Worm (Caenorhabditis elegans) whole organism, L4 larva: ENCODE data around the gene srv-10.
A peak's percentile ranks its signal among the peaks of the same experiment; 100 is the strongest.

Experiments
- F10B5.3 ChIP-seq: sonication (generic microtip); optimal IDR thresholded peaks from 2 replicates; lab custom pipeline; 2016; ENCODE audit warnings: mild to moderate bottlenecking, missing genetic modification characterization, missing compliant biosample characterization
- R02D3.7 ChIP-seq: fragments of 150-350 bp; sonication (generic microtip); optimal IDR thresholded peaks from 3 replicates; lab custom pipeline; 2014; ENCODE audit warnings: missing biosample characterization, missing genetic modification characterization
- T20F7.1 ChIP-seq: fragments of 200-800 bp; sonication (Bioruptor generic); optimal IDR thresholded peaks from 2 replicates; lab custom pipeline; 2018; ENCODE audit warnings: mild to moderate bottlenecking, missing genetic modification characterization, missing compliant biosample characterization
- T26A8.4 ChIP-seq: fragments of 200-800 bp; sonication (Bioruptor generic); IDR thresholded peaks from 2 replicates; pipeline ENCODE4 v1.3.6; 2022; ENCODE audit warnings: missing genetic modification characterization, missing compliant biosample characterization
- Y105C5A.15 ChIP-seq: fragments of 200-800 bp; sonication (Bioruptor generic); IDR thresholded peaks from 2 replicates; pipeline ENCODE4 v1.3.6; 2022; ENCODE audit warnings: missing genetic modification characterization, missing compliant biosample characterization
- Y75B8A.6 ChIP-seq: fragments of 200-800 bp; sonication (Bioruptor generic); IDR thresholded peaks from 2 replicates; pipeline ENCODE4 v1.3.6; 2022; ENCODE audit warnings: missing genetic modification reagents, missing genetic modification characterization, missing compliant biosample characterization
- aha-1 ChIP-seq: fragments of 150-350 bp; peaks from one replicate; lab custom pipeline; 2014; ENCODE audit warnings: missing biosample characterization, missing genetic modification characterization
- aly-2 ChIP-seq: sonication (generic microtip); optimal IDR thresholded peaks from 2 replicates; lab custom pipeline; 2018; ENCODE audit warnings: missing biosample characterization, missing genetic modification characterization
- arid-1 ChIP-seq: fragments of 200-800 bp; sonication (Bioruptor generic); conservative IDR thresholded peaks from 2 replicates; pipeline ENCODE4 v1.3.6; 2022; ENCODE audit warnings: missing genetic modification reagents, missing genetic modification characterization, missing compliant biosample characterization
- ceh-82 ChIP-seq: sonication (generic microtip); optimal IDR thresholded peaks from 2 replicates; lab custom pipeline; 2017; ENCODE audit warnings: missing biosample characterization, missing genetic modification characterization
- dmd-8 ChIP-seq: fragments of 200-800 bp; sonication (Bioruptor generic); IDR thresholded peaks from 2 replicates; pipeline ENCODE4 v1.3.6; 2022; ENCODE audit warnings: missing genetic modification characterization, missing compliant biosample characterization
- dpl-1 ChIP-seq: fragments of 150-350 bp; optimal IDR thresholded peaks from 2 replicates; lab custom pipeline; 2014; ENCODE audit warnings: missing biosample characterization, missing genetic modification reagents, missing genetic modification characterization
- dve-1 ChIP-seq: sonication (generic microtip); optimal IDR thresholded peaks from 2 replicates; lab custom pipeline; 2017; ENCODE audit warnings: antibody characterized with exemption, mild to moderate bottlenecking, missing genetic modification characterization, missing compliant biosample characterization; ENCODE audit not compliant: insufficient read depth
- hlh-30 ChIP-seq: sonication (generic microtip); optimal IDR thresholded peaks from 2 replicates; lab custom pipeline; 2017; ENCODE audit warnings: antibody characterized with exemption, mild to moderate bottlenecking, missing genetic modification characterization, missing compliant biosample characterization; ENCODE audit not compliant: insufficient read depth
- hmg-1.1 ChIP-seq: fragments of 200-800 bp; sonication (Bioruptor generic); IDR thresholded peaks from 2 replicates; pipeline ENCODE4 v1.3.6; 2022; ENCODE audit warnings: missing genetic modification reagents, missing genetic modification characterization, missing compliant biosample characterization
- lin-15B ChIP-seq: fragments of 150-350 bp; sonication (generic microtip); optimal IDR thresholded peaks from 3 replicates; lab custom pipeline; 2014; ENCODE audit warnings: missing biosample characterization, missing genetic modification characterization
- lin-38 ChIP-seq: fragments of 200-800 bp; sonication (Bioruptor generic); IDR thresholded peaks from 2 replicates; pipeline ENCODE4 v1.3.6; 2022; ENCODE audit warnings: missing genetic modification reagents, missing genetic modification characterization, missing compliant biosample characterization
- lir-3 ChIP-seq: sonication (generic microtip); optimal IDR thresholded peaks from 2 replicates; lab custom pipeline; 2016; ENCODE audit warnings: mild to moderate bottlenecking, missing genetic modification characterization, missing compliant biosample characterization
- madf-5 ChIP-seq, 2 experiments: fragments of 200-800 bp; sonication (Bioruptor generic); IDR thresholded peaks; 2 replicates each; pipeline ENCODE4 v1.3.6; 2022; ENCODE audit warnings: missing compliant biosample characterization in 2 of 2, missing genetic modification characterization in 2 of 2
- mdt-29 ChIP-seq: fragments of 200-800 bp; sonication (Bioruptor generic); IDR thresholded peaks from 2 replicates; pipeline ENCODE4 v1.3.6; 2022; ENCODE audit warnings: missing genetic modification reagents, missing genetic modification characterization, missing compliant biosample characterization
- mep-1 ChIP-seq: fragments of 150-350 bp; sonication (generic microtip); optimal IDR thresholded peaks from 3 replicates; lab custom pipeline; 2014; ENCODE audit warnings: missing biosample characterization, missing genetic modification characterization
- mes-2 ChIP-seq: sonication (generic microtip); optimal IDR thresholded peaks from 2 replicates; lab custom pipeline; 2016; ENCODE audit warnings: missing genotype, mild to moderate bottlenecking, missing genetic modification characterization, missing compliant biosample characterization; ENCODE audit not compliant: poor library complexity, severe bottlenecking
- mxl-2 ChIP-seq: fragments of 200-800 bp; sonication (Bioruptor generic); conservative IDR thresholded peaks from 2 replicates; pipeline ENCODE4 v1.3.6; 2022; ENCODE audit warnings: missing genetic modification reagents, missing genetic modification characterization, missing compliant biosample characterization
- nhr-102 ChIP-seq: sonication (generic microtip); optimal IDR thresholded peaks from 2 replicates; lab custom pipeline; 2016; ENCODE audit warnings: mild to moderate bottlenecking, missing genetic modification characterization, moderate library complexity, missing compliant biosample characterization
- nhr-11 ChIP-seq: fragments of 150-350 bp; optimal IDR thresholded peaks from 2 replicates; lab custom pipeline; 2014; ENCODE audit warnings: missing biosample characterization, missing genetic modification characterization
- nhr-25 ChIP-seq: sonication (generic microtip); optimal IDR thresholded peaks from 2 replicates; lab custom pipeline; 2017; ENCODE audit warnings: missing genetic modification characterization, mild to moderate bottlenecking, missing compliant biosample characterization, antibody characterized with exemption, moderate library complexity, borderline replicate concordance; ENCODE audit not compliant: insufficient read depth
- nhr-41 ChIP-seq: fragments of 200-800 bp; sonication (Bioruptor generic); IDR thresholded peaks from 2 replicates; pipeline ENCODE4 v1.3.6; 2022; ENCODE audit warnings: missing genetic modification reagents, missing genetic modification characterization, missing compliant biosample characterization
- nhr-6 ChIP-seq: fragments of 150-350 bp; optimal IDR thresholded peaks from 2 replicates; lab custom pipeline; 2014; ENCODE audit warnings: missing biosample characterization, missing genetic modification characterization
- nhr-77 ChIP-seq: fragments of 150-350 bp; optimal IDR thresholded peaks from 2 replicates; lab custom pipeline; 2014; ENCODE audit warnings: missing biosample characterization, missing genetic modification characterization
- rbr-2 ChIP-seq: sonication (generic microtip); optimal IDR thresholded peaks from 2 replicates; lab custom pipeline; 2016; ENCODE audit warnings: missing genotype, missing genetic modification characterization, missing compliant biosample characterization
- snpc-1.2 ChIP-seq: fragments of 200-800 bp; sonication (Bioruptor generic); IDR thresholded peaks from 2 replicates; pipeline ENCODE4 v1.3.6; 2022; ENCODE audit warnings: missing genetic modification reagents, missing genetic modification characterization, missing compliant biosample characterization
- unc-39 ChIP-seq: sonication (generic microtip); optimal IDR thresholded peaks from 2 replicates; lab custom pipeline; 2017; ENCODE audit warnings: missing biosample characterization, missing genetic modification characterization
- zfp-3 ChIP-seq: fragments of 200-800 bp; sonication (Bioruptor generic); conservative IDR thresholded peaks from 2 replicates; pipeline ENCODE4 v1.3.6; 2022; ENCODE audit warnings: missing genetic modification reagents, missing genetic modification characterization, missing compliant biosample characterization
- zip-11 ChIP-seq: fragments of 200-800 bp; sonication (Bioruptor generic); IDR thresholded peaks from 2 replicates; pipeline ENCODE4 v1.3.6; 2022; ENCODE audit warnings: missing genetic modification characterization, missing compliant biosample characterization

The srv-10 gene

DNA sequence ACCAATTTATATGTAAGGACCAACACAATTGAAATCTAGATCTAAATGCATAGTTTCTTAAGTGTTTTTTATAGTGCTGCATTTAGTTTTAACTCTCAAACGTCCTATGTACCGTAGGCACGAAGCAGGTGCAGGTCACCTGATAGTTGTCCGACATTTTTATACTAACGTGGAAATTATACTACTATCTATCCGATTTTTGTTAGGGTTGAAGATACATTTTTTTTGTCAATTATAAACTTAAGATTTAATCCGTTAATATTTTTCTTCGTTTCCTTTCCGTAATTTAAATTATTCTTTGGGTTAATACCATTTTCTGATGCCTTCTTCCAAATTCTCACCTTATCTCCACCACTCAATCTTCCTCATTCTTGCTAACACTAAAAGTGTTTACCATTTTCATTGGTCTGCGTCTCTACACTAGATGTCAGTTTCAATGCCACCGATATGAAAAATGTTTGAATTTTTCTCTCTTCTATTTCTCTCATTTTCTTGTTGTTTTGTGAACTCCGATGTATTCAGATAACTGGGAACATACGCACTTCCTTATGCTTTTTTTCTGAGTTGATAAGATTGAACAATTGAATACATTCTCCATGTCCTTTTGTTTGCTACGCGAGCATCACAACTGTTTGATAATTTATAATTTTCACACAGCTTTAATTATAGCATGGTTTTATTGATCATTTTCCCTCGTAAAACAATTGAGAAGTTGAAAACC, 21.7 kb downstream of the srv-10 start, which contains the start of gene Y2H9A.4 (continued):
- no peak for TF ChIP-seq R02D3.7 (tag; lab: Kevin White, UChicago)
- no peak for TF ChIP-seq unc-39
- no peak for TF ChIP-seq hmg-1.1
- TF ChIP-seq Y105C5A.15 (GFP tag; lab: Robert Waterston, UW), result no peak
- TF ChIP-seq zfp-3 (GFP tag; lab: Robert Waterston, UW), result no peak
- no peak for TF ChIP-seq lin-38 (GFP tag; lab: Robert Waterston, UW)
- no peak for TF ChIP-seq lir-3 (tag; lab: Kevin White, UChicago)
- no peak for TF ChIP-seq mxl-2
- no peak for TF ChIP-seq aly-2 (tag; lab: Kevin White, UChicago)
- TF ChIP-seq, all 104 proteins: peak for 6

DNA sequence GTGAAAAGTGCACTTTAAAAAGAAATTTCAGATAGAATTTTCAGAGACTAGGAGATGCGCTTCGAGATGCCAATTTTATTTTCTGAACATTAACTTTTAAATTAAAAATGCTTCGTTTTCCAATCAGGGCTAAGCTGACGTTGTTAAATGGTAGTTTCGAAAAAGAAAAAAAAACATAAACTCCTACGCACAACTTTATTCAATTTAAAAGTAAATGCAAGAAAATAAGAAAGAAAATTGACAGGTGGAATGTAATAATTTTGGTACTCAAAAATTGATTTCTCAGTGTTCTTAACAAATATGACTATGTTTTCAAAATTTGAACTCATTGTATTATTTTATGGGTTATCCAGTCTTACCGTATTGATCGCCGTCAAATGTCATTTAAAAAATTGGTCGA, 29.6 kb downstream of the srv-10 start, which contains the start of gene lurp-2:
Gene lurp-2, plus strand, starts transcription at position 301 of the 400 bp plus-strand sequence.
- TF ChIP-seq rbr-2 (tag; lab: Kevin White, UChicago) (no peak), mep-1 (no peak), Y75B8A.6 (GFP tag; lab: Robert Waterston, UW) (no peak), R02D3.7 (tag; lab: Kevin White, UChicago) (no peak), T26A8.4 (no peak), nhr-11 (no peak), zip-11 (GFP tag; lab: Robert Waterston, UW) (no peak), dmd-8 (GFP tag; lab: Robert Waterston, UW) (no peak), nhr-77 (tag; lab: Kevin White, UChicago) (no peak), F10B5.3 (tag; lab: Kevin White, UChicago) (no peak), lin-15B (no peak)
- TF ChIP-seq, all 104 proteins: peak for 0

ce11 chrV:13455448-13455847, 31.7 kb downstream of the srv-10 start, which contains the start of gene lurp-3:
Gene lurp-3, plus strand, starts transcription at chrV:13455748.
- TF ChIP-seq snpc-1.2 (GFP tag; lab: Robert Waterston, UW), result no peak
- no peak for TF ChIP-seq hmg-1.1
- no peak for TF ChIP-seq madf-5 (GFP tag; IDR thresholded peaks at IDR 0.05; lab: Robert Waterston, UW)
- TF ChIP-seq arid-1, result no peak
- no peak for TF ChIP-seq nhr-25 (tag; lab: Kevin White, UChicago)
- TF ChIP-seq aha-1 (tag; lab: Kevin White, UChicago), result no peak
- no peak for TF ChIP-seq ceh-82 (tag; lab: Kevin White, UChicago)

DNA sequence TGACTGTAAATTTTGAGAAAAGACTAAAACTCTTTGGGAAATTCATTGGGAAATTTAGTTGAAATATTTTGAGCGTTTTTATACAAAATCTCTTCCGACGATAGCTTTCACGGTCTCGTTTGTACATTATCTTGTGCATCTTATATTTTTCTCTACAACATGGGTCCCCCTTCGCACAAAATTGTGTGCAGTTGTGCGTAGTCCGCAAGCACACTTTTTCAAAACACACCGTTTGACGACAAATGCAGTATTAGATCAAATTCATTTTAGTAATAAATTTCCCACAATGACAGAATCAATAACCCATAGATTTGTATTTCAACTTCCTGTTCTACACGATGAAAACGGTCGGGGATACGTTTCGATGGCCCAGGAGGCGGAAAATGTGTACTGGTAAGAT, 34.1 kb downstream of the srv-10 start, which contains the start of gene F25H9.2:
Gene F25H9.2, plus strand, starts transcription at position 226 of the 400 bp plus-strand sequence.
- TF ChIP-seq nhr-6 (peak; percentile 52), dpl-1 (GFP tag; lab: Kevin White, UChicago) (peak; percentile 35), nhr-41 (GFP tag; lab: Robert Waterston, UW) (no peak)

- TF ChIP-seq T20F7.1 (GFP tag; lab: Kevin White, UChicago) (peak; percentile 0), dpl-1 (GFP tag; lab: Kevin White, UChicago) (peak; percentile 11), rbr-2 (tag; lab: Kevin White, UChicago) (peak; percentile 3), dve-1 (peak; percentile 8), mes-2 (tag; lab: Kevin White, UChicago) (peak; percentile 53), nhr-102 (no peak), mdt-29 (GFP tag; lab: Robert Waterston, UW) (no peak), nhr-6 (peak; percentile 19), hlh-30 (tag; lab: Kevin White, UChicago) (peak; percentile 8)
- TF ChIP-seq, all 104 proteins: peak for 7
Observed at ce11 chrV:13459323-13459722, 35.6 kb downstream of the srv-10 start, which contains the start of gene bath-39. Gene bath-39, plus strand, starts transcription at chrV:13459459.
